Worm (Caenorhabditis elegans) whole organism, L3 larva: Measurements from ENCODE around the gene H08J19.1.

Source experiments
- aly-2 ChIP-seq: fragments of 150-350 bp; optimal IDR thresholded peaks from 2 replicates; lab custom pipeline; 2014; ENCODE audit warnings: missing biosample characterization, missing genetic modification characterization
- ama-1 ChIP-seq: fragments of 150-350 bp; optimal IDR thresholded peaks from 2 replicates; lab custom pipeline; 2018
- ceh-82 ChIP-seq: fragments of 150-350 bp; optimal IDR thresholded peaks from 2 replicates; lab custom pipeline; 2014; ENCODE audit warnings: missing biosample characterization, missing genetic modification characterization
- ceh-9 ChIP-seq: sonication (generic microtip); optimal IDR thresholded peaks from 2 replicates; lab custom pipeline; 2018; ENCODE audit warnings: missing biosample characterization, missing genetic modification characterization
- fkh-10 ChIP-seq: sonication (generic microtip); optimal IDR thresholded peaks from 2 replicates; lab custom pipeline; 2017; ENCODE audit warnings: missing biosample characterization, missing genetic modification reagents, missing genetic modification characterization
- fos-1 ChIP-seq: fragments of 150-350 bp; optimal IDR thresholded peaks from 2 replicates; lab custom pipeline; 2014; ENCODE audit warnings: missing biosample characterization, missing genetic modification characterization
- hmg-11 ChIP-seq: sonication (generic microtip); optimal IDR thresholded peaks from 2 replicates; lab custom pipeline; 2016; ENCODE audit warnings: missing genetic modification characterization, missing compliant biosample characterization
- mdl-1 ChIP-seq: fragments of 150-350 bp; optimal IDR thresholded peaks from 2 replicates; lab custom pipeline; 2014; ENCODE audit warnings: missing biosample characterization, missing genetic modification characterization
- nhr-237 ChIP-seq: fragments of 150-350 bp; optimal IDR thresholded peaks from 2 replicates; lab custom pipeline; 2014; ENCODE audit warnings: missing biosample characterization, missing genetic modification characterization

DNA sequence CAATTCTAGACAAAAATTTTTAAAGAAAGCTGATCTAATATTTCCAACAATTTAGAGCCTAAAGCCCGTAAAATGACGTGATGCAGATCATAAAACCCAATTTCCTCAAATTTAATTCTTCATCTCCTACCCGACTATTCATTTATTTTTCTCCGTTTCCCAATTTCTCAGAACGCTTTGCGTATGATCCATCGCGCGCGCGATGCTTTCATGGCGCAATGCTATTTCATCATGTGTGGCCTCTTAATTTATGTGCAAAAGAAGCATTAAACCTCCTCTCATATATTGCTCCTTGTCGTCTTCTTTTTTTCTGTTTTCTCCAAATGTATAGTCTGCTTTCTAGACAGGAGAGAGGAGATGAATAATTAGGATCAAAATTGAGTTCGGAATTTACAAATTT, 26.0 kb downstream of the H08J19.1 start:
- TF ChIP-seq fos-1 (tag; lab: Kevin White, UChicago) (no peak), fkh-10 (GFP tag; lab: Kevin White, UChicago) (no peak), ama-1 (lab: Kevin White, UChicago) (no peak), ceh-9 (tag; lab: Kevin White, UChicago) (no peak), mdl-1 (tag; lab: Kevin White, UChicago) (no peak), ceh-82 (tag; lab: Kevin White, UChicago) (no peak), nhr-237 (no peak), aly-2 (no peak), hmg-11 (tag; lab: Kevin White, UChicago) (no peak)
